Worm (Caenorhabditis elegans) whole organism, L2 larva: ENCODE data around the gene nkb-2.

ENCODE experiments used
- F13H6.1 ChIP-seq: sonication (generic microtip); optimal IDR thresholded peaks from 2 replicates; lab custom pipeline; 2016; ENCODE audit warnings: missing genetic modification characterization, missing compliant biosample characterization
- R02D3.7 ChIP-seq: fragments of 150-350 bp; optimal IDR thresholded peaks from 2 replicates; lab custom pipeline; 2014; ENCODE audit warnings: missing biosample characterization, missing genetic modification characterization
- ZK546.5 ChIP-seq: sonication (generic microtip); optimal IDR thresholded peaks from 2 replicates; lab custom pipeline; 2017; ENCODE audit warnings: missing biosample characterization, missing genetic modification characterization
- alr-1 ChIP-seq: fragments of 150-350 bp; optimal IDR thresholded peaks from 2 replicates; lab custom pipeline; 2014; ENCODE audit warnings: missing biosample characterization, missing genetic modification characterization
- aly-2 ChIP-seq: fragments of 150-350 bp; optimal IDR thresholded peaks from 2 replicates; lab custom pipeline; 2014; ENCODE audit warnings: missing biosample characterization, missing genetic modification characterization
- ama-1 ChIP-seq: fragments of 150-350 bp; optimal IDR thresholded peaks from 2 replicates; lab custom pipeline; 2018; ENCODE audit warnings: inconsistent platforms
- blmp-1 ChIP-seq: sonication (generic microtip); optimal IDR thresholded peaks from 2 replicates; lab custom pipeline; 2017; ENCODE audit warnings: missing genetic modification characterization, mild to moderate bottlenecking, missing compliant biosample characterization, antibody characterized with exemption, moderate library complexity; ENCODE audit not compliant: insufficient read depth
- ceh-16 ChIP-seq: fragments of 150-350 bp; optimal IDR thresholded peaks from 2 replicates; lab custom pipeline; 2014; ENCODE audit warnings: missing biosample characterization, missing genetic modification characterization
- ceh-82 ChIP-seq: fragments of 150-350 bp; optimal IDR thresholded peaks from 2 replicates; lab custom pipeline; 2014; ENCODE audit warnings: missing biosample characterization, missing genetic modification characterization
- crh-2 ChIP-seq: sonication (generic microtip); optimal IDR thresholded peaks from 2 replicates; lab custom pipeline; 2017; ENCODE audit warnings: missing biosample characterization, missing genetic modification characterization
- dmd-4 ChIP-seq: sonication (generic microtip); optimal IDR thresholded peaks from 2 replicates; lab custom pipeline; 2017; ENCODE audit warnings: missing biosample characterization, missing genetic modification characterization
- egl-27 ChIP-seq: sonication (generic microtip); optimal IDR thresholded peaks from 3 replicates; lab custom pipeline; 2017; ENCODE audit warnings: missing biosample characterization, missing genetic modification reagents, missing genetic modification characterization
- elt-3 ChIP-seq: sonication (generic microtip); optimal IDR thresholded peaks from 2 replicates; lab custom pipeline; 2017; ENCODE audit warnings: missing biosample characterization, missing genetic modification characterization
- fos-1 ChIP-seq: fragments of 150-350 bp; optimal IDR thresholded peaks from 2 replicates; lab custom pipeline; 2014; ENCODE audit warnings: missing biosample characterization, missing genetic modification characterization
- gmeb-1 ChIP-seq: fragments of 150-350 bp; optimal IDR thresholded peaks from 2 replicates; lab custom pipeline; 2014; ENCODE audit warnings: missing biosample characterization, missing genetic modification characterization
- lin-39 ChIP-seq: fragments of 150-350 bp; optimal IDR thresholded peaks from 2 replicates; lab custom pipeline; 2014; ENCODE audit warnings: missing biosample characterization, missing genetic modification reagents, missing genetic modification characterization
- lsy-2 ChIP-seq, 2 experiments: fragments of 150-350 bp in 1 of 2; sonication (generic microtip) in 1 of 2; optimal IDR thresholded peaks; 2 replicates each; lab custom pipeline; 2014 to 2017; ENCODE audit warnings: missing biosample characterization in 2 of 2, missing genetic modification characterization in 2 of 2
- mab-5 ChIP-seq: fragments of 150-350 bp; optimal IDR thresholded peaks from 2 replicates; lab custom pipeline; 2014; ENCODE audit warnings: missing biosample characterization, missing genetic modification characterization
- mbf-1 ChIP-seq: sonication (generic microtip); optimal IDR thresholded peaks from 2 replicates; lab custom pipeline; 2017; ENCODE audit warnings: missing biosample characterization, missing genetic modification characterization
- nhr-10 ChIP-seq: sonication (generic microtip); optimal IDR thresholded peaks from 2 replicates; lab custom pipeline; 2017; ENCODE audit warnings: missing biosample characterization, missing genetic modification characterization
- nhr-11 ChIP-seq: fragments of 150-350 bp; optimal IDR thresholded peaks from 2 replicates; lab custom pipeline; 2014; ENCODE audit warnings: missing biosample characterization, missing genetic modification characterization
- nhr-12 ChIP-seq: fragments of 150-350 bp; optimal IDR thresholded peaks from 2 replicates; lab custom pipeline; 2014; ENCODE audit warnings: missing biosample characterization, missing genetic modification characterization
- nhr-129 ChIP-seq: fragments of 150-350 bp; optimal IDR thresholded peaks from 2 replicates; lab custom pipeline; 2014; ENCODE audit warnings: missing biosample characterization, missing genetic modification characterization
- nhr-21 ChIP-seq: fragments of 150-350 bp; optimal IDR thresholded peaks from 2 replicates; lab custom pipeline; 2014; ENCODE audit warnings: missing biosample characterization, missing genetic modification characterization
- nhr-23 ChIP-seq: fragments of 150-350 bp; optimal IDR thresholded peaks from 2 replicates; lab custom pipeline; 2014; ENCODE audit warnings: missing biosample characterization, missing genetic modification reagents, missing genetic modification characterization
- nhr-237 ChIP-seq: fragments of 150-350 bp; optimal IDR thresholded peaks from 2 replicates; lab custom pipeline; 2014; ENCODE audit warnings: missing biosample characterization, missing genetic modification characterization
- nhr-6 ChIP-seq: fragments of 150-350 bp; optimal IDR thresholded peaks from 2 replicates; lab custom pipeline; 2014; ENCODE audit warnings: missing biosample characterization, missing genetic modification characterization
- nhr-77 ChIP-seq: fragments of 150-350 bp; optimal IDR thresholded peaks from 2 replicates; lab custom pipeline; 2014; ENCODE audit warnings: missing biosample characterization, missing genetic modification characterization
- peb-1 ChIP-seq: fragments of 150-350 bp; optimal IDR thresholded peaks from 2 replicates; lab custom pipeline; 2014; ENCODE audit warnings: missing biosample characterization, missing genetic modification characterization
- sma-3 ChIP-seq: sonication (generic microtip); optimal IDR thresholded peaks from 2 replicates; lab custom pipeline; 2016; ENCODE audit warnings: missing genetic modification reagents, missing genetic modification characterization, missing compliant biosample characterization
- sma-9 ChIP-seq, 2 experiments: fragments of 150-350 bp in 1 of 2; sonication (generic microtip) in 1 of 2; optimal IDR thresholded peaks; 2 replicates each; lab custom pipeline; 2014 to 2016; ENCODE audit warnings: missing genetic modification characterization in 2 of 2, mild to moderate bottlenecking in 1 of 2, missing biosample characterization in 1 of 2, missing compliant biosample characterization in 1 of 2, missing genetic modification reagents in 1 of 2, moderate library complexity in 1 of 2
- unc-39 ChIP-seq: fragments of 150-350 bp; optimal IDR thresholded peaks from 2 replicates; lab custom pipeline; 2014; ENCODE audit warnings: missing biosample characterization, missing genetic modification characterization
- unc-55 ChIP-seq: fragments of 150-350 bp; sonication (generic microtip); optimal IDR thresholded peaks from 3 replicates; lab custom pipeline; 2014; ENCODE audit warnings: missing biosample characterization, missing genetic modification reagents, missing genetic modification characterization
- unc-62 ChIP-seq: fragments of 150-350 bp; optimal IDR thresholded peaks from 2 replicates; lab custom pipeline; 2014; ENCODE audit warnings: missing biosample characterization, missing genetic modification reagents, missing genetic modification characterization
- zag-1 ChIP-seq: fragments of 150-350 bp; optimal IDR thresholded peaks from 2 replicates; lab custom pipeline; 2014; ENCODE audit warnings: missing biosample characterization, missing genetic modification characterization
- ztf-1 ChIP-seq: fragments of 200-800 bp; sonication (Bioruptor generic); conservative IDR thresholded peaks from 2 replicates; pipeline ENCODE4 v1.3.6; 2022; ENCODE audit warnings: missing genetic modification characterization, missing compliant biosample characterization
- ztf-11 ChIP-seq: sonication (generic microtip); optimal IDR thresholded peaks from 2 replicates; lab custom pipeline; 2017; ENCODE audit warnings: missing biosample characterization, missing genetic modification characterization
- ztf-4 ChIP-seq: fragments of 150-350 bp; optimal IDR thresholded peaks from 2 replicates; lab custom pipeline; 2014; ENCODE audit warnings: missing biosample characterization, missing genetic modification characterization

Gene nkb-2

DNA sequence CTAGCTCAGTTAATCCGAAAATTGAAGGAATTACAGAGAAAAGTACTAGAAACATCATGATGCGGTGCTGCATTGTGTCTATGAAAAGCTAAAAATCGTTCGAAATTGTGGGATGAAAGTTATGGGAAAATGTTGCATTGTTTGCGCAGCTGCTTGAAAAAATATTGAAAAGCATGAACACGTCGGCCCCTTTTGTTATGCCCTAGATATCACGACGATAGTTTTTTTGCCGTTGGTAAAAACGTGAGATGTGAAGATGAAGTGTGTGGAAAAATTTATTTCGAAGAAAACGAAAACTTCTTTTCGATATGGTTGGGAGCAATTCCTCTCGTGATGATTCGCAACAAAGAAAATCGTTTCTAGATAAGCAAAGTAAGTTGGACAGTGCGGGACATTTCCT is at the start of gene nkb-2, which contains the start of gene C43F9.5:
nkb-2 (plus strand) TSS at position 277 of the 400 bp plus-strand sequence.
C43F9.5 (minus strand) TSS at position 101 of the 400 bp plus-strand sequence.
- TF ChIP-seq nhr-10 (tag; lab: Kevin White, UChicago) (no peak), ceh-16 (no peak), peb-1 (no peak), nhr-129 (tag; lab: Kevin White, UChicago) (no peak), dmd-4 (no peak), ama-1 (lab: Kevin White, UChicago) (no peak), nhr-23 (tag; lab: Kevin White, UChicago) (no peak), zag-1 (no peak), blmp-1 (tag; lab: Kevin White, UChicago) (no peak)
- TF ChIP-seq, all 48 proteins: peak for 0

DNA sequence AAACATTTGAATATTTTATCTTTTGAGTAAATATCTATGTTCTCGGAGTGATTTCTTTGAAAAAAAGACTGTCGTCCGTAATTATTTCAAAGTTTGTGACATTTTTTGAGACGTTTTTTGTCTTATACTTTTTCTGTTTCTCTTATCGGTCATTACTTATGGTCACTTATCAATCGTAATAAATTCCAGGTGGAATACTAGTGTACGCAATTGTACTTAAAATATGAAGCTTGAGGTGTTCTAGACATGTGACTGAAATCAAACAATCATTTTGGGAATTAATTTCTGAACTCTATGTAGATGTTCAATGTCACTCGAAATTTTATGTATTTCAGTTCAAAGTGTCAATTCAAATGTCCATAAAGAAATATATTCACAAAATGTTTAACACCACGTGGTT is 48.4 kb upstream of the nkb-2 start:
- TF ChIP-seq lin-39 (tag; lab: Kevin White, UChicago), result no peak
- no peak for TF ChIP-seq mbf-1
- TF ChIP-seq ztf-4 (tag; lab: Kevin White, UChicago), result no peak
- no peak for TF ChIP-seq elt-3 (tag; lab: Kevin White, UChicago)
- no peak for TF ChIP-seq blmp-1 (tag; lab: Kevin White, UChicago)
- TF ChIP-seq sma-9 (GFP tag; optimal IDR thresholded peaks at IDR 0.05; lab: Kevin White, UChicago), result no peak
- TF ChIP-seq sma-9 (tag; optimal IDR thresholded peaks at IDR 0.05; lab: Kevin White, UChicago), result no peak
- no peak for TF ChIP-seq ceh-82 (tag; lab: Kevin White, UChicago)
- TF ChIP-seq egl-27 (tag; lab: Kevin White, UChicago), result no peak
- no peak for TF ChIP-seq unc-55 (GFP tag; lab: Kevin White, UChicago)

DNA sequence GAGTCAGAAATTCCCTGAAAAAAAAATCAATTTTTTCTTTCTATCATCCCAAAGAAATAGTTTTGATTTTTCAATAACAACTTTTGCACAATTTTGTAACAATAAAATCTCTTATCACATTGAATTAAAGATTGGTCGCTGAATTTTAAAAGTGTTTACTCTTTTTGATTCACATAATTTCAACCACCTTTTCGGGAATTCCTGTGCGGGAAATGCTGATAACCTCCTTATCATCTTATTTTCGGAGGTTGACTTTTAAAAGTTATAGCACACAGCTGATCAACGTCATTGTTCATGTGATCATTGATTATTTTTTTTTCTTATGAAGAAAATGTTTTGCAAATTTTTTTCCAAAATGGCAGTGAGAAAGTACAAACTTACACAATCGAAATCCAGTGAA is 47.4 kb upstream of the nkb-2 start:
- TF ChIP-seq fos-1 (tag; lab: Kevin White, UChicago), result peak; percentile 40
- peak; percentile 40 for TF ChIP-seq gmeb-1 (tag; lab: Kevin White, UChicago)
- TF ChIP-seq sma-9 (GFP tag; optimal IDR thresholded peaks at IDR 0.05; lab: Kevin White, UChicago), result peak; percentile 79
- TF ChIP-seq sma-9 (tag; optimal IDR thresholded peaks at IDR 0.05; lab: Kevin White, UChicago), result no peak
- no peak for TF ChIP-seq nhr-10 (tag; lab: Kevin White, UChicago)

DNA sequence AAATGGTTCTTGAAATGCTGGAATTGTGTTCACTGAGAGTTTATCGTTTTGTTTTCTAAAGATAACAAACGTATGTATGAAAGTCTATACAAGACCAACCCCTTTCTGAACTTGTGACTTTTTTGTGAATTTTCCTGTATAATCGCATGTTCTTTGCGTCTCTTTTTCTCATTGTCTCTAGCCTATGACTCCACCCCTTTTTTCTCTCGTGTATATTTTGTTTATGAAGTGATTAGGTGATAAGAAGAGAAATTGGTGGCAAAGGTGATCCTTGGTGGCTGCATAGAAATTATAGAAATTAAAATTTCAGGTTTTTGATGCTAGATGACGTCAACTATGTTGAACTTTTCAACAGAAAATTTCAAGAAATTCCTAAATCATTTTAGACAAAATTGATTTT is 45.7 kb upstream of the nkb-2 start, which contains the start of gene T07G12.5:
T07G12.5 (minus strand) TSS at position 101 of the 400 bp plus-strand sequence.
- TF ChIP-seq nhr-10 (tag; lab: Kevin White, UChicago) (no peak), F13H6.1 (tag; lab: Kevin White, UChicago) (no peak), aly-2 (no peak), mbf-1 (no peak), nhr-6 (tag; lab: Kevin White, UChicago) (no peak), ZK546.5 (no peak), ztf-1 (GFP tag; lab: Robert Waterston, UW) (no peak), lin-39 (tag; lab: Kevin White, UChicago) (no peak), unc-62 (GFP tag; lab: Kevin White, UChicago) (no peak), nhr-77 (tag; lab: Kevin White, UChicago) (no peak), R02D3.7 (no peak), ztf-11 (tag; lab: Kevin White, UChicago) (no peak), crh-2 (tag; lab: Kevin White, UChicago) (no peak), ztf-4 (tag; lab: Kevin White, UChicago) (no peak), ceh-16 (no peak), ceh-82 (tag; lab: Kevin White, UChicago) (no peak), gmeb-1 (tag; lab: Kevin White, UChicago) (no peak), nhr-237 (tag; lab: Kevin White, UChicago) (no peak), mab-5 (tag; lab: Kevin White, UChicago) (no peak), nhr-11 (no peak)
- TF ChIP-seq, all 48 proteins: peak for 0

DNA sequence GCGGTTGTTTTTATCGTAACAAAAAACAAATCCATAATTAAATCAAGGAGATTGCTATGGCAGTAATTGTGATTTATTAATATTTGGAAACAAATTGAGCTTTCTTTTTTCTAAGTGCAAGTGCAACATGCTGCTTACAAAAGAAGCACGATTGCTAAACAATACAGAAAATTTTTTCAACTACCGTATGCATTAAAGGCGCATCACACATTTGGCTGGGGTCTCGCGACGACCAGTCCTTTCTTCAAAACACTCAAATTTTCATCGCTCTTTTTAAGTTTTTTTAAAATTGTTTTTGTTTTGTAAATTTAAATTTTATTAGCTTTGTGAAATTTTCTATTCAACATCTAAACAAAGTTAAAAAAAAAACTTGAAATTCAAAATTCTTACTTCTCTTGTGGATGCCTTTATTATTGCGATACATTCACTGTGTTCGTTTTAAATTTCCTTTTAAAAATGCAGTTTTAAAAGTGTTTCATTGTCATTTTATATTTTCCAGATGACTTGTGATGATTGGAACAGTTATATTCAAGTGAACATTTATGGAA is 44.1 kb upstream of the nkb-2 start, which contains the start of gene zim-1:
zim-1 (plus strand) TSS at position 498 of the 548 bp plus-strand sequence.
- TF ChIP-seq unc-39 (tag; lab: Kevin White, UChicago) (no peak), zag-1 (no peak), ztf-1 (GFP tag; lab: Robert Waterston, UW) (no peak), F13H6.1 (tag; lab: Kevin White, UChicago) (no peak), egl-27 (tag; lab: Kevin White, UChicago) (no peak), nhr-237 (tag; lab: Kevin White, UChicago) (no peak), crh-2 (tag; lab: Kevin White, UChicago) (no peak), mab-5 (tag; lab: Kevin White, UChicago) (no peak), peb-1 (no peak), unc-55 (GFP tag; lab: Kevin White, UChicago) (no peak), lin-39 (tag; lab: Kevin White, UChicago) (no peak), nhr-21 (tag; lab: Kevin White, UChicago) (no peak), nhr-12 (tag; lab: Kevin White, UChicago) (no peak), ZK546.5 (no peak), sma-3 (no peak), lsy-2 (tag; optimal IDR thresholded peaks at IDR 0.05; lab: Kevin White, UChicago) (no peak), alr-1 (tag; lab: Kevin White, UChicago) (no peak)
